Worm (Caenorhabditis elegans): Measurements from ENCODE around the gene F14D2.8.

F14D2.8 gene

DNA sequence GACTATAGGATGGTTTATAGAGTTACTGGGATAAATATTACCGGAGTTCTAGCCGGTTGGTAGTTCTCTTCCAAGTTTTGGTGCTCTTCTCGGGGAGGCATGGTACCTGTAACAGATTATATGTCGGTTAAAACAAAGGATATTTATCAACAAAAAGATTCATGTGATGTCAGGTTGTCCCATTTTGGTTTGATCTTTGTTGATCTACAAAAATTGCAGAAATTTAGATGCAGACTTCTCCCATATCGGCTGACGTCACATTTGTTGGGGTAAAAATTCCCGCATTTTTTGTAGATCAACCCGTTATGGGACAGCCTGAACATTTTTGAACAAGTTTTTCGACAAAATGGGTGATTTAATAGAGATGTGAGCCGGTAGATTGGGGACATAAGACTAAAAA is 18.4 kb upstream of the F14D2.8 start, which contains the start of gene Y49F6C.7:
Gene Y49F6C.7, minus strand, starts transcription at position 101 of the 400 bp plus-strand sequence.
- TF ChIP-seq nhr-77 (tag; optimal IDR thresholded peaks at IDR 0.05) (no peak), egl-27 (tag; optimal IDR thresholded peaks at IDR 0.05) (no peak), nhr-23 (tag; optimal IDR thresholded peaks at IDR 0.05) (no peak), alr-1 (tag; optimal IDR thresholded peaks at IDR 0.05) (no peak), ceh-16 (tag; optimal IDR thresholded peaks at IDR 0.05) (no peak), nhr-25 (tag; optimal IDR thresholded peaks at IDR 0.05) (no peak), ztf-1 (GFP tag; conservative IDR thresholded peaks at IDR 0.05) (no peak), nhr-6 (tag; optimal IDR thresholded peaks at IDR 0.05) (no peak), skn-1 (tag; optimal IDR thresholded peaks at IDR 0.05) (no peak), peb-1 (tag; optimal IDR thresholded peaks at IDR 0.05) (no peak), ama-1 (optimal IDR thresholded peaks at IDR 0.05) (no peak), gmeb-1 (tag; optimal IDR thresholded peaks at IDR 0.05) (no peak), mab-5 (tag; optimal IDR thresholded peaks at IDR 0.05) (no peak), sem-4 (tag; optimal IDR thresholded peaks at IDR 0.05) (no peak), sma-3 (GFP tag; optimal IDR thresholded peaks at IDR 0.05) (no peak), C34F6.9 (tag; optimal IDR thresholded peaks at IDR 0.05) (no peak), lin-39 (tag; optimal IDR thresholded peaks at IDR 0.05) (no peak), nhr-11 (tag; optimal IDR thresholded peaks at IDR 0.05) (no peak), nhr-21 (tag; optimal IDR thresholded peaks at IDR 0.05) (no peak)

DNA sequence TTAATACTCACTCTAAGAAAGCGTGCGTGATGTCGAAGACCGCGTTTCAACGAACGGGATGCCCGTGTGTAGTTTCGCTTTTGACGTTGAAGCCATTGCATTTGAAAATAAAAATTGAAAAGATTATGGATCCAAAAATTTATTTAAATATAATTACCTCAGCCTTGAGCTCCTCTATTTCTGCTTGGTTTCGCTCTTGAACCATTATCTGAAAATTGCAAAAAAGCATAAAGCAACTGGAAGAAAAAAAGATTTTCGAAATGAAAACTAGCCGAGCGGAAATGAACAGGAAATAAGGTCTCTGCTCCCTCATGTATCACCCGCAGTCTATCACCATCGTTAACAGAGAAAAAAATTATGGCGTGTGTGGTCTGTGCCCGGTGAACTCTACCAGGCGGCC is 17.4 kb upstream of the F14D2.8 start, which contains the start of gene Y49F6C.6:
Gene Y49F6C.6, minus strand, starts transcription at position 101 of the 400 bp plus-strand sequence.
- TF ChIP-seq ztf-11 (tag; optimal IDR thresholded peaks at IDR 0.05) (no peak), aly-2 (tag; optimal IDR thresholded peaks at IDR 0.05) (no peak)

DNA sequence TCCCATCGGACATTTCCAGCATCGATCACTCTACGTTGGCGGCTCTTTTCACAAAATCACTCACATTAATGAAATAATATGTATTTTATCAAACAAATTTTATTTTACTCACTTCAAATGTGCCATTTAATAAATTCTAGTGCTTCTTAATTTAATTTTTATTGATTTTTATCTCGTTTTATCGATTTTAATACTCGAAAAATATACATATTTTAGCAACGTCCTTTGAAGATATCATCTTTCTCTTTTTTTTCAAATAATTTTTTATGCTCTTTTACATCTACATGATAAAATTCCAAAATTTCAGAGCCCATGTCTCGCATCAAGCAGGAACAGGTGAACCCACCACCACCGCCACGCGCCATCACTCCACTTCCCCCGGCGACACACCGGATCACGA is 9.2 kb upstream of the F14D2.8 start, which contains the start of the genes lido-14 and bath-27:
Gene lido-14, plus strand, starts transcription at position 301 of the 400 bp plus-strand sequence.
Gene bath-27, plus strand, starts transcription at position 306 of the 400 bp plus-strand sequence.
- TF ChIP-seq lin-13 (GFP tag; optimal IDR thresholded peaks at IDR 0.05) (no peak), nhr-77 (tag; optimal IDR thresholded peaks at IDR 0.05) (no peak), mab-5 (tag; optimal IDR thresholded peaks at IDR 0.05) (no peak), unc-39 (tag; optimal IDR thresholded peaks at IDR 0.05) (no peak), ceh-82 (tag; optimal IDR thresholded peaks at IDR 0.05) (no peak), gmeb-1 (tag; optimal IDR thresholded peaks at IDR 0.05) (no peak), fos-1 (tag; optimal IDR thresholded peaks at IDR 0.05) (no peak), sem-4 (tag; optimal IDR thresholded peaks at IDR 0.05) (no peak), ztf-11 (tag; optimal IDR thresholded peaks at IDR 0.05) (no peak), nhr-23 (tag; optimal IDR thresholded peaks at IDR 0.05) (no peak), Y55F3AM.14 (GFP tag; optimal IDR thresholded peaks at IDR 0.05) (no peak), nhr-6 (tag; optimal IDR thresholded peaks at IDR 0.05) (no peak), peb-1 (tag; optimal IDR thresholded peaks at IDR 0.05) (no peak), blmp-1 (tag; optimal IDR thresholded peaks at IDR 0.05; ENCODE audit: insufficient read depth) (no peak), elt-1 (tag; optimal IDR thresholded peaks at IDR 0.05) (no peak), nhr-12 (tag; optimal IDR thresholded peaks at IDR 0.05) (no peak), dmd-4 (tag; optimal IDR thresholded peaks at IDR 0.05) (no peak)

DNA sequence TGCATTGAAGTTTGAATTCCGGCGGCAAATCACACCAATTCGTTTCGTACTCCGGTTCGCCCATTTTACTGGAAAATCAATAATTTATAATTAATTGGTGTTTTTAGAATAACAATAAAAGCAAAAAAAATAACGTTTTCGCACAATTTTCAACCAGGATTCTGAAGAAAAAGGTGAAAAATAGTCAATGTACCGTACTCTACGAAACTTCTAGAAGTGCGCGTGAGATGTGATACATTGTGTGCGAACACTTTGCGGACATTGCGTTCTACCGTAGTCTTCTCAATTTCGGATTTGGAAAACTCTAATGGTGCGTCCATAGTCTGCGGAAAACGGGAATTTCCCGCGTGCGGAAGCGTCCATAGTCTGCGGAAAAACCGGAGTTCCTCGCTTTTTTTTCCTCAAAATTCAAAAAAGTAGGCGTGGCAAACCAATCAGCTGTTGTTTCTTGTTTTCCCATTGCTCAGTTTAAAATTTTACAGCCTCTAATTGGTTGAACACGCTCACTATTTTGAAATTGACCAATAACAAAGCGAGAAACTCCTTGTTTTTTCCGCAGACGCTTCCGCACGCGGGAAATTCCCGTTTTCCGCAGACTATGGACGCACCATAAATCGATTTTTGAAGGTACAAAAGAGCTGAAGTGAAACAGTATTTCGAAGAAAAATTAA is 1.6 kb downstream of the F14D2.8 start, which contains the start of the genes F14D2.14 and bath-29:
Gene F14D2.14, minus strand, starts transcription at position 51 of the 671 bp plus-strand sequence.
Gene bath-29, plus strand, starts transcription at position 621 of the 671 bp plus-strand sequence.
- TF ChIP-seq nhr-11 (tag; optimal IDR thresholded peaks at IDR 0.05) (no peak), egl-27 (tag; optimal IDR thresholded peaks at IDR 0.05) (no peak), ztf-11 (tag; optimal IDR thresholded peaks at IDR 0.05) (no peak), fos-1 (tag; optimal IDR thresholded peaks at IDR 0.05) (no peak), nhr-12 (tag; optimal IDR thresholded peaks at IDR 0.05) (no peak), F13H6.1 (tag; optimal IDR thresholded peaks at IDR 0.05) (no peak), elt-1 (tag; optimal IDR thresholded peaks at IDR 0.05) (no peak), ceh-82 (tag; optimal IDR thresholded peaks at IDR 0.05) (no peak), R02D3.7 (tag; optimal IDR thresholded peaks at IDR 0.05) (no peak), nhr-25 (tag; optimal IDR thresholded peaks at IDR 0.05) (no peak), ama-1 (optimal IDR thresholded peaks at IDR 0.05) (no peak), crh-2 (tag; optimal IDR thresholded peaks at IDR 0.05) (no peak), mab-5 (tag; optimal IDR thresholded peaks at IDR 0.05) (no peak), nhr-21 (tag; optimal IDR thresholded peaks at IDR 0.05) (no peak), sem-4 (tag; optimal IDR thresholded peaks at IDR 0.05) (no peak), zag-1 (tag; optimal IDR thresholded peaks at IDR 0.05) (no peak), lin-13 (GFP tag; optimal IDR thresholded peaks at IDR 0.05) (no peak), sma-3 (GFP tag; optimal IDR thresholded peaks at IDR 0.05) (no peak), nhr-237 (tag; optimal IDR thresholded peaks at IDR 0.05) (no peak)

Data from whole organism, L2 larva.